Worm (Caenorhabditis elegans): ENCODE data around the gene ZK682.7.

The ZK682.7 gene

DNA sequence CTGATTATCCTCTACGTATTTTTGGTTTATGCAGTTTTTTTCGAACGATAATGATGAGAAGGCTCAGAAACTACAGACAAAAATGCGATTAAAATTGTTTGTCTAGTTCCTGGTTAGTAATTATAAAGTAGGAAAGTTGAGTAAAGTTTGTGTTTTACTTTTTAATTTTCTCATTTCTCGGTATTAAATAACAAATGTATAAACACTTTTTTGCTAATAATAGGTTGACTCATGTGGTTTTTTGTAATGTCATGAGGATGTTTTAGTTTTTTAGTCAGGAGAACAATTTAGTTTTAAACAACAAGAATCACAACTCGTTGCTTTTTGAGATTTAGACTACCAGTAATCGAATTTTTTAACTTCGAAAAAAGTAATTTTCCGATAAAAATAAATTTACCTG, 19.3 kb downstream of the ZK682.7 start:
- TF ChIP-seq dao-5 (tag; optimal IDR thresholded peaks at IDR 0.05), result no peak
- TF ChIP-seq him-1 (tag; optimal IDR thresholded peaks at IDR 0.05), result no peak
- no peak for TF ChIP-seq W03F9.2 (tag; optimal IDR thresholded peaks at IDR 0.05)

- no peak for TF ChIP-seq W03F9.2 (tag; optimal IDR thresholded peaks at IDR 0.05)
- no peak for TF ChIP-seq him-1 (tag; optimal IDR thresholded peaks at IDR 0.05)
- no peak for TF ChIP-seq dao-5 (tag; optimal IDR thresholded peaks at IDR 0.05)
Observed at ce11 chrV:9271835-9272234, 20.1 kb downstream of the ZK682.7 start.

DNA sequence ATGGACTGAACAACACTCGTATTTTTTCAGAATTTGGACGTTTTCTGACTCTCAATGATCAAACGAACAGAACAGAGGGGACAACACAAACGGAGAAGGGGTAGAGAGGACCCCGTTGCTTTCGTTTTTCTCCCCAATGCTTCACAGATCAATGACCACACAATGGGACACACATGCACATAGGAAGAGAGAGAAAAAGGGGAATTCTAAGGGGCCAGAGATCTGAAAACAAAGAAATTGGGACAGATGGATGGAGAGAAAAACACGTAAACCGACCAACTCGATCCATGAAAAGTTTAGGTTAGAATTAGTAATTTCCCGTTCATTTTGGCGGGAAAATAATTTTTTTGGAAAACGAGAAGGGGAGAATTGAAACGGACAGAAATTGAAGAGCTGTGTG, 21.5 kb downstream of the ZK682.7 start:
- TF ChIP-seq dao-5 (tag; optimal IDR thresholded peaks at IDR 0.05), result no peak
- TF ChIP-seq W03F9.2 (tag; optimal IDR thresholded peaks at IDR 0.05), result no peak
- no peak for TF ChIP-seq him-1 (tag; optimal IDR thresholded peaks at IDR 0.05)

DNA sequence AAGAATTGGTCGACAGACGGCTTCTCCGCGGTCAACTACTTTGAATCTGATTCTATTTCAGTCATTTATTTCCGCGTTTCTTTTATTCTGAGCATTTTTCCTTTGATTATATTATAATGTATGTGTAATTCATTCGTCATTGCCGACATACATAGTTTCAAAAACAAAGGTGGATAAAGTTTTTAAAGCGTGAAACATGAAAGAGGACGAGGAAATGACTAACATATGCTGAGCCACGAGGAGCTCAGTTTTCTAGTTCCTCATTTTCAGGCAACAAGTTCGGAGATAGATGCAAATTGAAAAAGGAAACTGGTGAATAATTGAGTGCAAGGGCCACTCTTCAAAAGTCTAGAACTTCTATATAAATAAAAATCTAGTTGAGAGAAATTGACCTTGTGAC, 23.8 kb downstream of the ZK682.7 start:
- TF ChIP-seq W03F9.2 (tag; optimal IDR thresholded peaks at IDR 0.05), result no peak
- no peak for TF ChIP-seq him-1 (tag; optimal IDR thresholded peaks at IDR 0.05)
- no peak for TF ChIP-seq dao-5 (tag; optimal IDR thresholded peaks at IDR 0.05)

DNA sequence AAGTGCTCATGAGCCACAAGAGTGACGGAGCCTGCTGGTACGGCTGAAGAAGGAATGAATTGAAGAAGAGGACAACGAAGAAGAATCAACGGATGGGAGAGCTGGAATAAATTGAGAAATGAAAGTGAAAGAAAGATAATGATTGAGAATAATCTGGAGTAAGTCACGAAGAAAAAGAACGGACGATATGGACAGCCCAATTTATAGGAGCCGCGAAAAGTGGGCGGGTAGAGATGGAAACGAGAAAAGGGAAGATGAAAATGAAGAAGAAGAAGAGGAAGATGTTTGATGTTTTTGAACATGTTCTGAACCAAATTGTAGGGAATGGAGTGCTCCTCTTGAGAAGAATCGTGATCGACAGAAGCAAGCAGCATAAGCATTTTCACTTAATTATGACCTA, 25.6 kb downstream of the ZK682.7 start, which contains the start of gene slc-17.7:
Gene slc-17.7, minus strand, starts transcription at position 101 of the 400 bp plus-strand sequence.
- no peak for TF ChIP-seq him-1 (tag; optimal IDR thresholded peaks at IDR 0.05)
- no peak for TF ChIP-seq dao-5 (tag; optimal IDR thresholded peaks at IDR 0.05)
- no peak for TF ChIP-seq W03F9.2 (tag; optimal IDR thresholded peaks at IDR 0.05)

DNA sequence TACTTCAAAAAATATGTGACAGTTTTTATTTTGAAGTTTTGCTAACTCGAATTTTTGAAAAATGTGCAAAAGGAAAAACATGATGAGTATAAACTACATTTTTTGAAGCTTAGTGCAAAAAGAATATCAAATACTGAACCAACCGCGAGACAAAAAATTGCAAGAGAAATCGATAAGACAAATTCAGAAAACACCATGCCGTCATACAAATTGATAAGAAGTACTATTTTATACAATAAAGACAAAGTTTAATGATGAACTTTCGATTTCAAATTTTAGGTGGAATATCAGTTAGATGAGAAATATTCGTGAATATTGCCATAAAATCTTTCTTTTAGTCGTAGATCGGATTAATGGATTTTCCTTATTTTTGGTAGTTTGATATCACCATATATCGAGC, 29.3 kb downstream of the ZK682.7 start:
- TF ChIP-seq W03F9.2 (tag; optimal IDR thresholded peaks at IDR 0.05), result no peak
- no peak for TF ChIP-seq him-1 (tag; optimal IDR thresholded peaks at IDR 0.05)
- TF ChIP-seq dao-5 (tag; optimal IDR thresholded peaks at IDR 0.05), result no peak

DNA sequence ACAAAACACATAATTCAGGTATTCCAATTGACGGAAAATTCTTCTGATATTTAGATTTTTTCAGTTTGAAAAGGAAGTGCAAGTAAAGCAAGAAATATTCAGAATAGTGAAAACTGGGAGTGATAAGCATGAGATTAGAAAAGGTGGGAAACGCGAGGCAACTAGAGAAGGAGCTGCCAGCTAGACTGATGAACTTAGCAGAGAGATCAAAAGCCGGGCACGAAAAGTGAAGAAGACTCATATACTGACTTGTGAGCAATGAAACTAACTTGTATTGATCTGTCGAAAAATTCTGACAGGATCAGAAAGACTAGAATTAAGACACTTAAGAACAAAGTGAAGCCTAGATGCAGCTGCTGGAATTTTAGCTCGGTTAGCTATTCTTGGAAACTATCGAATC, 30.5 kb downstream of the ZK682.7 start, which contains the start of gene nhr-36:
Gene nhr-36, minus strand, starts transcription at position 101 of the 400 bp plus-strand sequence.
- TF ChIP-seq him-1 (tag; optimal IDR thresholded peaks at IDR 0.05) (no peak), dao-5 (tag; optimal IDR thresholded peaks at IDR 0.05) (no peak), W03F9.2 (tag; optimal IDR thresholded peaks at IDR 0.05) (no peak)

- TF ChIP-seq dao-5 (tag; optimal IDR thresholded peaks at IDR 0.05), result no peak
- no peak for TF ChIP-seq W03F9.2 (tag; optimal IDR thresholded peaks at IDR 0.05)
- TF ChIP-seq him-1 (tag; optimal IDR thresholded peaks at IDR 0.05), result no peak
Observed at ce11 chrV:9260411-9260810, 31.6 kb downstream of the ZK682.7 start.

- TF ChIP-seq W03F9.2 (tag; optimal IDR thresholded peaks at IDR 0.05), result no peak
- no peak for TF ChIP-seq dao-5 (tag; optimal IDR thresholded peaks at IDR 0.05)
- TF ChIP-seq him-1 (tag; optimal IDR thresholded peaks at IDR 0.05), result no peak
Observed at ce11 chrV:9257467-9257866, 34.5 kb downstream of the ZK682.7 start, which contains the start of gene F07C3.16. Gene F07C3.16 (minus strand): TSS chrV:9257567.

ce11 chrV:9255480-9255879, 36.5 kb downstream of the ZK682.7 start:
- no peak for TF ChIP-seq him-1 (tag; optimal IDR thresholded peaks at IDR 0.05)
- TF ChIP-seq W03F9.2 (tag; optimal IDR thresholded peaks at IDR 0.05), result no peak
- no peak for TF ChIP-seq dao-5 (tag; optimal IDR thresholded peaks at IDR 0.05)

ce11 chrV:9254012-9254696, 37.8 kb downstream of the ZK682.7 start, which contains the start of gene F07C3.9:
Gene F07C3.9 (minus strand): TSS chrV:9254646.
- TF ChIP-seq dao-5 (tag; optimal IDR thresholded peaks at IDR 0.05), result no peak
- no peak for TF ChIP-seq W03F9.2 (tag; optimal IDR thresholded peaks at IDR 0.05)

- TF ChIP-seq dao-5 (tag; optimal IDR thresholded peaks at IDR 0.05) (no peak), W03F9.2 (tag; optimal IDR thresholded peaks at IDR 0.05) (no peak), him-1 (tag; optimal IDR thresholded peaks at IDR 0.05) (no peak)
Observed at ce11 chrV:9249932-9250331, 42.0 kb downstream of the ZK682.7 start, which contains the start of gene ptd-2. Gene ptd-2 (plus strand): TSS chrV:9250232.

DNA sequence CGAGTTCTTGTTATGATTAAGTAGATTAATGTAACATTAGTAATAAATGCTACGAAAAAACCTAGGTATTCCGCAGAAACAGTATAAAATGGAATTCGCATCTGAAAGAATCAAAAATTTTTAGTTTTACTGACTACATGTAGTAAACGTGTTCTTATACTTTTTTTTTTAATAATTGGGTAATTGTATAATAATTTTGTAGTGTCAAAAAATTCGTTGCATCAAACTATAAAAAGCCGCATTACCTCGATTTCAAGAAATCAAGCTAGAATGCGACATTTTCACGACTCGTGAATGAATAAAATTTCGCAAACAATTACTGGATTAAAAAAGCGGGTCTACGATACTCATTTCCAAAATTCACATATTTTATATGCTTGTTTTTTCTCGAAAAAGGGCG, 42.8 kb downstream of the ZK682.7 start, which contains the start of gene str-94:
Gene str-94, minus strand, starts transcription at position 101 of the 400 bp plus-strand sequence.
- TF ChIP-seq dao-5 (tag; optimal IDR thresholded peaks at IDR 0.05) (no peak), W03F9.2 (tag; optimal IDR thresholded peaks at IDR 0.05) (no peak), him-1 (tag; optimal IDR thresholded peaks at IDR 0.05) (no peak)

ce11 chrV:9247416-9247815, 44.5 kb downstream of the ZK682.7 start:
- TF ChIP-seq him-1 (tag; optimal IDR thresholded peaks at IDR 0.05), result no peak
- no peak for TF ChIP-seq W03F9.2 (tag; optimal IDR thresholded peaks at IDR 0.05)
- TF ChIP-seq dao-5 (tag; optimal IDR thresholded peaks at IDR 0.05), result no peak

ce11 chrV:9246260-9246659, 45.7 kb downstream of the ZK682.7 start, which contains the start of gene aat-2:
Gene aat-2 (minus strand): TSS chrV:9246360.
- TF ChIP-seq W03F9.2 (tag; optimal IDR thresholded peaks at IDR 0.05) (no peak), him-1 (tag; optimal IDR thresholded peaks at IDR 0.05) (no peak), dao-5 (tag; optimal IDR thresholded peaks at IDR 0.05) (no peak)
